Worm (Caenorhabditis elegans) whole organism, late embryonic: ENCODE results near the gene ttm-1.

ENCODE experiments used
- C08G9.2 ChIP-seq: sonication (generic microtip); optimal IDR thresholded peaks from 2 replicates; lab custom pipeline; 2016; ENCODE audit warnings: mild to moderate bottlenecking, missing genetic modification characterization, moderate library complexity, missing compliant biosample characterization
- C38D4.7 ChIP-seq: fragments of 200-800 bp; sonication (Bioruptor generic); optimal IDR thresholded peaks from 2 replicates; lab custom pipeline; 2018; ENCODE audit warnings: mild to moderate bottlenecking, missing genetic modification characterization, moderate library complexity, missing compliant biosample characterization
- F13H6.1 ChIP-seq: sonication (generic microtip); optimal IDR thresholded peaks from 2 replicates; lab custom pipeline; 2016; ENCODE audit warnings: missing genetic modification characterization, missing compliant biosample characterization
- K02D7.2 ChIP-seq: sonication (generic microtip); optimal IDR thresholded peaks from 2 replicates; lab custom pipeline; 2017; ENCODE audit warnings: mild to moderate bottlenecking, missing genetic modification characterization, missing compliant biosample characterization
- ceh-18 ChIP-seq: sonication (generic microtip); optimal IDR thresholded peaks from 2 replicates; lab custom pipeline; 2016; ENCODE audit warnings: missing genetic modification characterization, missing compliant biosample characterization
- ceh-2 ChIP-seq: sonication (generic microtip); optimal IDR thresholded peaks from 2 replicates; lab custom pipeline; 2016; ENCODE audit warnings: missing genotype, missing genetic modification characterization, missing compliant biosample characterization
- ceh-30 ChIP-seq: fragments of 150-350 bp; optimal IDR thresholded peaks from 2 replicates; lab custom pipeline; 2014; ENCODE audit warnings: missing biosample characterization, missing genetic modification characterization
- ceh-31 ChIP-seq: sonication (generic microtip); optimal IDR thresholded peaks from 2 replicates; lab custom pipeline; 2016; ENCODE audit warnings: missing genetic modification characterization, missing compliant biosample characterization
- ceh-34 ChIP-seq: sonication (generic microtip); optimal IDR thresholded peaks from 2 replicates; lab custom pipeline; 2016; ENCODE audit warnings: mild to moderate bottlenecking, missing genetic modification characterization, missing compliant biosample characterization
- ceh-45 ChIP-seq: fragments of 200-800 bp; sonication (Bioruptor generic); IDR thresholded peaks from 2 replicates; pipeline ENCODE4 v1.3.6; 2022; ENCODE audit warnings: missing genetic modification reagents, missing genetic modification characterization, missing compliant biosample characterization
- ceh-48 ChIP-seq: sonication (generic microtip); optimal IDR thresholded peaks from 2 replicates; lab custom pipeline; 2016; ENCODE audit warnings: missing genetic modification characterization, inconsistent platforms, missing compliant biosample characterization
- ceh-9 ChIP-seq: sonication (generic microtip); optimal IDR thresholded peaks from 2 replicates; lab custom pipeline; 2016; ENCODE audit warnings: mild to moderate bottlenecking, missing genetic modification characterization, inconsistent platforms, missing compliant biosample characterization
- elt-2 ChIP-seq: sonication (generic microtip); optimal IDR thresholded peaks from 2 replicates; lab custom pipeline; 2016; ENCODE audit warnings: missing genetic modification reagents, missing genetic modification characterization, missing compliant biosample characterization
- ets-4 ChIP-seq: sonication (generic microtip); optimal IDR thresholded peaks from 2 replicates; lab custom pipeline; 2016; ENCODE audit warnings: missing genetic modification characterization, missing compliant biosample characterization
- eyg-1 ChIP-seq: sonication (generic microtip); optimal IDR thresholded peaks from 2 replicates; lab custom pipeline; 2016; ENCODE audit warnings: missing genotype, missing genetic modification characterization, missing compliant biosample characterization
- hlh-13 ChIP-seq: fragments of 200-800 bp; sonication (Bioruptor generic); optimal IDR thresholded peaks from 2 replicates; lab custom pipeline; 2018; ENCODE audit warnings: mild to moderate bottlenecking, missing genetic modification characterization, missing compliant biosample characterization
- hlh-15 ChIP-seq: sonication (generic microtip); optimal IDR thresholded peaks from 2 replicates; lab custom pipeline; 2016; ENCODE audit warnings: missing genetic modification characterization, missing compliant biosample characterization
- hlh-30 ChIP-seq: sonication (generic microtip); optimal IDR thresholded peaks from 2 replicates; lab custom pipeline; 2017; ENCODE audit warnings: antibody characterized with exemption, missing genetic modification characterization, missing compliant biosample characterization; ENCODE audit not compliant: insufficient read depth
- hlh-8 ChIP-seq: sonication (generic microtip); optimal IDR thresholded peaks from 2 replicates; lab custom pipeline; 2016; ENCODE audit warnings: missing genotype, missing genetic modification characterization, missing compliant biosample characterization
- lim-6 ChIP-seq: sonication (generic microtip); optimal IDR thresholded peaks from 2 replicates; lab custom pipeline; 2016; ENCODE audit warnings: missing genetic modification characterization, missing compliant biosample characterization
- madf-2 ChIP-seq: sonication (generic microtip); optimal IDR thresholded peaks from 2 replicates; lab custom pipeline; 2017; ENCODE audit warnings: missing genetic modification characterization, missing compliant biosample characterization
- mec-3 ChIP-seq: sonication (generic microtip); optimal IDR thresholded peaks from 2 replicates; lab custom pipeline; 2016; ENCODE audit warnings: borderline replicate concordance, missing genetic modification characterization, missing compliant biosample characterization
- nfya-1 ChIP-seq: sonication (generic microtip); optimal IDR thresholded peaks from 2 replicates; lab custom pipeline; 2017; ENCODE audit warnings: missing genetic modification characterization, mild to moderate bottlenecking, missing compliant biosample characterization, antibody characterized with exemption, moderate library complexity
- npax-4 ChIP-seq: sonication (generic microtip); optimal IDR thresholded peaks from 2 replicates; lab custom pipeline; 2016; ENCODE audit warnings: missing genetic modification characterization, missing compliant biosample characterization
- odd-2 ChIP-seq: sonication (generic microtip); optimal IDR thresholded peaks from 2 replicates; lab custom pipeline; 2017; ENCODE audit warnings: antibody characterized with exemption, mild to moderate bottlenecking, missing genetic modification characterization, missing compliant biosample characterization
- pat-9 ChIP-seq: fragments of 200-800 bp; sonication (Bioruptor generic); optimal IDR thresholded peaks from 2 replicates; lab custom pipeline; 2018; ENCODE audit warnings: mild to moderate bottlenecking, missing genetic modification characterization, moderate library complexity, missing compliant biosample characterization
- pax-1 ChIP-seq: fragments of 150-350 bp; optimal IDR thresholded peaks from 2 replicates; lab custom pipeline; 2014; ENCODE audit warnings: missing biosample characterization, missing genetic modification characterization
- pha-4 ChIP-seq: fragments of 150-350 bp; optimal IDR thresholded peaks from 2 replicates; lab custom pipeline; 2018; ENCODE audit warnings: missing biosample characterization, missing genetic modification reagents, missing genetic modification characterization
- pqm-1 ChIP-seq: sonication (generic microtip); optimal IDR thresholded peaks from 2 replicates; lab custom pipeline; 2016; ENCODE audit warnings: missing genetic modification characterization, missing compliant biosample characterization
- pros-1 ChIP-seq: fragments of 150-350 bp; optimal IDR thresholded peaks from 2 replicates; lab custom pipeline; 2014; ENCODE audit warnings: missing biosample characterization, missing genetic modification reagents, missing genetic modification characterization
- sdc-2 ChIP-seq: sonication (generic microtip); optimal IDR thresholded peaks from 2 replicates; lab custom pipeline; 2016; ENCODE audit warnings: missing genotype, missing genetic modification characterization, missing compliant biosample characterization
- sox-4 ChIP-seq: sonication (generic microtip); optimal IDR thresholded peaks from 2 replicates; lab custom pipeline; 2017; ENCODE audit warnings: mild to moderate bottlenecking, missing genetic modification characterization, inconsistent platforms, missing compliant biosample characterization
- syd-9 ChIP-seq: sonication (generic microtip); optimal IDR thresholded peaks from 2 replicates; lab custom pipeline; 2016; ENCODE audit warnings: mild to moderate bottlenecking, missing genetic modification characterization, moderate library complexity, missing compliant biosample characterization
- unc-3 ChIP-seq, 2 experiments: fragments of 200-800 bp in 1 of 2; sonication (Bioruptor generic) in 1 of 2; sonication (generic microtip) in 1 of 2; conservative IDR thresholded peaks in 1 of 2; optimal IDR thresholded peaks in 1 of 2; 2 replicates each; pipeline versions ENCODE4 v1.3.6 to Lab custom; 2016 to 2022; ENCODE audit warnings: missing compliant biosample characterization in 2 of 2, missing genetic modification characterization in 2 of 2, missing genetic modification reagents in 1 of 2
- unc-55 ChIP-seq: sonication (generic microtip); optimal IDR thresholded peaks from 2 replicates; lab custom pipeline; 2017; ENCODE audit warnings: missing biosample characterization, missing genetic modification reagents, missing genetic modification characterization
- unc-86 ChIP-seq: sonication (generic microtip); optimal IDR thresholded peaks from 2 replicates; lab custom pipeline; 2016; ENCODE audit warnings: missing genetic modification characterization, missing compliant biosample characterization
- zip-5 ChIP-seq: sonication (generic microtip); optimal IDR thresholded peaks from 2 replicates; lab custom pipeline; 2016; ENCODE audit warnings: missing genetic modification characterization, missing compliant biosample characterization

The ttm-1 gene

ce11 chrIII:12932776-12933175 lies 34.0 kb downstream of the ttm-1 start:
- TF ChIP-seq nfya-1 (tag; lab: Kevin White, UChicago) (no peak), ceh-48 (tag; lab: Kevin White, UChicago) (no peak), ceh-9 (no peak), unc-86 (no peak), pha-4 (tag; lab: Kevin White, UChicago) (no peak), mec-3 (tag; lab: Kevin White, UChicago) (no peak), eyg-1 (tag; lab: Kevin White, UChicago) (no peak), C08G9.2 (tag; lab: Kevin White, UChicago) (no peak), hlh-8 (tag; lab: Kevin White, UChicago) (no peak)

ce11 chrIII:12931786-12932427 lies 34.9 kb downstream of the ttm-1 start, which contains the start of gene rbm-7:
Gene rbm-7, minus strand, starts transcription at chrIII:12931867.
- TF ChIP-seq sdc-2 (no peak), sox-4 (tag; lab: Kevin White, UChicago) (no peak), ceh-45 (no peak), K02D7.2 (tag; lab: Kevin White, UChicago) (peak; percentile 59), npax-4 (no peak), hlh-15 (no peak), hlh-13 (GFP tag; lab: Kevin White, UChicago) (no peak), zip-5 (tag; lab: Kevin White, UChicago) (no peak), hlh-30 (tag; lab: Kevin White, UChicago) (no peak), lim-6 (tag; lab: Kevin White, UChicago) (no peak), C38D4.7 (no peak), unc-3 (GFP tag; conservative IDR thresholded peaks at IDR 0.05; lab: Robert Waterston, UW) (no peak), unc-3 (tag; optimal IDR thresholded peaks at IDR 0.05; lab: Kevin White, UChicago) (no peak), ceh-34 (tag; lab: Kevin White, UChicago) (peak; percentile 2), madf-2 (no peak), C08G9.2 (tag; lab: Kevin White, UChicago) (no peak), nfya-1 (tag; lab: Kevin White, UChicago) (peak; percentile 32), ceh-31 (tag; lab: Kevin White, UChicago) (peak; percentile 6), F13H6.1 (tag; lab: Kevin White, UChicago) (no peak)

ce11 chrIII:12931108-12931507 lies 35.7 kb downstream of the ttm-1 start:
- TF ChIP-seq unc-55 (GFP tag; lab: Kevin White, UChicago) (no peak), ceh-18 (tag; lab: Kevin White, UChicago) (no peak), F13H6.1 (tag; lab: Kevin White, UChicago) (no peak), pros-1 (no peak), pat-9 (tag; lab: Kevin White, UChicago) (no peak), ceh-30 (no peak), pqm-1 (no peak), odd-2 (no peak), elt-2 (no peak), mec-3 (tag; lab: Kevin White, UChicago) (no peak)
- TF ChIP-seq, all 69 proteins: peak for 0

ce11 chrIII:12929573-12929972 lies 37.2 kb downstream of the ttm-1 start, which contains the start of gene Y37D8A.19:
Gene Y37D8A.19, plus strand, starts transcription at chrIII:12929873.
- TF ChIP-seq odd-2: no peak
- TF ChIP-seq C38D4.7: no peak
- TF ChIP-seq syd-9 (tag; lab: Kevin White, UChicago): no peak
- no peak for TF ChIP-seq ceh-34 (tag; lab: Kevin White, UChicago)
- TF ChIP-seq pax-1 (tag; lab: Kevin White, UChicago): no peak
- no peak for TF ChIP-seq ceh-2 (tag; lab: Kevin White, UChicago)
- no peak for TF ChIP-seq ets-4 (tag; lab: Kevin White, UChicago)
